Worm (Caenorhabditis elegans): ENCODE measurements around the gene ceh-24.

The ceh-24 gene

DNA sequence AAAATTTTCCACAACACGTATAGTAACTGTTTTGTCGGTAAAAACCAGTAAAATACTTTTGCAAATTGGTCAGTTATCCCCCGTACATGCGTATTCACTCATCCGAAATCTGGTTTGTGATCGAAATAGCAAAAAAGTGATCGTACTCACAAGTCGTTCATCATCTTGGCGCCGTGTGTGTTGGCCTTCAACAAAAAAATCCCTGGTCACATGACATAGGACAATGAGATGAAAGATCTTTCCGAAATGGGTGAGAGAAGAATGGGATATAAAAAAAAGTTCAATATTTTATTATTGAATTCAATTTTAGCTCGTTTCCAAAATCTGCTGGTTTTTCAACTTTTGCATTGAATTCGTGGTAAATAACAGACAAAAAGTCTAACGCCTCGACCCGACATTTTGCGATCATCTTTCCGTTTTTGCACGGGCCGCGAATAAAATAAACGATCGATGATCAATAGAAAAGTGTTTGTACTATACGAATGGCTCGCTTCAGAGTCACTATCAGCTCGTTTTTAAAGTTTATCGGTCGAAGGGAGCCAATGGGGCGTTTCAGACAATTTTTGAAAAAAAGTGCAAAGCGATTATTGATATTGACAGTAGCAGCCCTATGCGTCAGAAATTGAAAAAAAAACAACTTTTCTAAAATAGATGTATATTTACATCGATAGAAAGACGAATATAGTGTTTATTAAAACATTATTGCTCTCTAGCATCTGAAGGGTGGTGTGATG is 24.9 kb upstream of the ceh-24 start (continued):
- no peak for TF ChIP-seq alr-1 (tag; optimal IDR thresholded peaks at IDR 0.05; ENCODE audit: borderline replicate concordance)

DNA sequence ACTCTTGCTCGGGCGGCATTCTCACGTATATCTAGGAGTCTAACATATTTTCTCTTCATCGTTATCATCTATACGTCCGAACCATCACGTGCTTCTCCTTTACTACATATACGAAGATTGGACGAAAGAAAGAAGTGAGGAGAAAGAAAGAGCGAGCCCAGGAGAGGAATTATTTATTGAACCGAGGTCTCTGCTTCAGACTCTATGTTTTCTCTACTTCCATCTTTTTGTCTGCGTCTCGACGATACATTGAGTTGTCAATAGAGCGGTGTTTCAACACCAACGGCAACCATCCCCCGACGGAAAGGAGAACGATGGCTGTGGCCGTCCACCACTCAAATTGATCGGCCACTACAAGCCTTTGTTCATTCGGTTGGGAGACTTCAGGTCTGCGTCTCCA is 23.7 kb upstream of the ceh-24 start:
- TF ChIP-seq nhr-47 (tag; optimal IDR thresholded peaks at IDR 0.05), result peak; percentile 83
- peak; percentile 90 for TF ChIP-seq nhr-20 (tag; optimal IDR thresholded peaks at IDR 0.05)
- TF ChIP-seq nhr-28 (tag; optimal IDR thresholded peaks at IDR 0.05), result no peak
- peak; percentile 57 to 92 (median 83) for TF ChIP-seq ceh-82 (tag; optimal IDR thresholded peaks at IDR 0.05)
- TF ChIP-seq nhr-237 (tag; optimal IDR thresholded peaks at IDR 0.05), result peak; percentile 60
- TF ChIP-seq skn-1 (tag; optimal IDR thresholded peaks at IDR 0.05), result peak; percentile 63
- TF ChIP-seq ceh-90 (tag; optimal IDR thresholded peaks at IDR 0.05), result no peak
- no peak for TF ChIP-seq ces-1 (GFP tag; optimal IDR thresholded peaks at IDR 0.05)
- no peak for TF ChIP-seq alr-1 (tag; optimal IDR thresholded peaks at IDR 0.05; ENCODE audit: borderline replicate concordance)
- peak; percentile 28 for TF ChIP-seq hpl-2 (GFP tag; optimal IDR thresholded peaks at IDR 0.05)
- TF ChIP-seq xbp-1 (tag; optimal IDR thresholded peaks at IDR 0.05), result peak; percentile 70
- TF ChIP-seq aha-1 (tag; optimal IDR thresholded peaks at IDR 0.05), result no peak
- TF ChIP-seq nhr-77 (tag; optimal IDR thresholded peaks at IDR 0.05), result peak; percentile 87
- TF ChIP-seq lir-3 (tag; optimal IDR thresholded peaks at IDR 0.05; ENCODE audit: poor library complexity), result peak; percentile 73
- TF ChIP-seq zip-4 (GFP tag; optimal IDR thresholded peaks at IDR 0.05), result peak; percentile 16
- no peak for TF ChIP-seq ets-5 (GFP tag; IDR thresholded peaks at IDR 0.05)
- TF ChIP-seq lin-14 (GFP tag; optimal IDR thresholded peaks at IDR 0.05), result peak; percentile 98
- peak; percentile 29 for TF ChIP-seq pqm-1 (tag; optimal IDR thresholded peaks at IDR 0.05)
- peak; percentile 88 for TF ChIP-seq lin-15B (tag; optimal IDR thresholded peaks at IDR 0.05)
- TF ChIP-seq unc-62 (GFP tag; optimal IDR thresholded peaks at IDR 0.05), result no peak
- no peak for TF ChIP-seq irx-1 (tag; optimal IDR thresholded peaks at IDR 0.05)
- TF ChIP-seq ceh-88 (GFP tag; IDR thresholded peaks at IDR 0.05), result peak; percentile 66
- TF ChIP-seq efl-1 (optimal IDR thresholded peaks at IDR 0.05), result peak; percentile 76 to 84
- TF ChIP-seq efl-1 (GFP tag; optimal IDR thresholded peaks at IDR 0.05 in 1 of 2), result peak; percentile 61 to 95
- peak; percentile 76 for TF ChIP-seq fos-1 (tag; optimal IDR thresholded peaks at IDR 0.05)
- peak; percentile 74 for TF ChIP-seq lin-13 (GFP tag; optimal IDR thresholded peaks at IDR 0.05)
- no peak for TF ChIP-seq nhr-12 (tag; optimal IDR thresholded peaks at IDR 0.05)
- peak; percentile 77 for TF ChIP-seq mep-1 (tag; optimal IDR thresholded peaks at IDR 0.05)
- peak; percentile 77 for TF ChIP-seq dsc-1 (tag; optimal IDR thresholded peaks at IDR 0.05)
- TF ChIP-seq swsn-7 (tag; optimal IDR thresholded peaks at IDR 0.05), result peak; percentile 81
- TF ChIP-seq tlp-1 (tag; optimal IDR thresholded peaks at IDR 0.05), result no peak
- TF ChIP-seq zag-1 (tag; optimal IDR thresholded peaks at IDR 0.05), result no peak
- peak; percentile 60 for TF ChIP-seq sox-4 (tag; optimal IDR thresholded peaks at IDR 0.05)
- TF ChIP-seq snpc-4 (tag; optimal IDR thresholded peaks at IDR 0.05), result peak; percentile 39
- TF ChIP-seq unc-98 (GFP tag; IDR thresholded peaks at IDR 0.05), result no peak
- peak; percentile 93 for TF ChIP-seq snu-23 (GFP tag; optimal IDR thresholded peaks at IDR 0.05)
- peak; percentile 87 for TF ChIP-seq tbx-2 (tag; optimal IDR thresholded peaks at IDR 0.05)
- TF ChIP-seq blmp-1 (tag; optimal IDR thresholded peaks at IDR 0.05), result peak; percentile 65
- peak; percentile 79 to 80 for TF ChIP-seq lin-35 (GFP tag; optimal IDR thresholded peaks at IDR 0.05)
- peak; percentile 5 for TF ChIP-seq nhr-11 (tag; optimal IDR thresholded peaks at IDR 0.05)
- peak; percentile 89 for TF ChIP-seq unc-130 (tag; optimal IDR thresholded peaks at IDR 0.05)
- no peak for TF ChIP-seq sup-37 (GFP tag; optimal IDR thresholded peaks at IDR 0.05)
- TF ChIP-seq C34B4.2 (tag; optimal IDR thresholded peaks at IDR 0.05), result no peak
- TF ChIP-seq nhr-90 (tag; optimal IDR thresholded peaks at IDR 0.05; ENCODE audit: poor library complexity), result peak; percentile 64
- TF ChIP-seq ceh-63 (GFP tag; optimal IDR thresholded peaks at IDR 0.05), result no peak
- peak; percentile 30 to 76 (median 65) for TF ChIP-seq dpl-1 (GFP tag; optimal IDR thresholded peaks at IDR 0.05)
- no peak for TF ChIP-seq nhr-84 (tag; optimal IDR thresholded peaks at IDR 0.05)
- peak; percentile 19 for TF ChIP-seq F16B12.6 (tag; optimal IDR thresholded peaks at IDR 0.05)
- no peak for TF ChIP-seq nhr-76 (tag; optimal IDR thresholded peaks at IDR 0.05)
- peak; percentile 66 for TF ChIP-seq mef-2 (tag; optimal IDR thresholded peaks at IDR 0.05)
- TF ChIP-seq Y116A8C.19 (tag; optimal IDR thresholded peaks at IDR 0.05; ENCODE audit: borderline replicate concordance), result no peak
